Worm (Caenorhabditis elegans): ENCODE results near the gene del-9.

del-9 gene

ce11 chrX:3617218-3617617, at the start of gene del-9:
del-9 (minus strand) TSS chrX:3617318.
- no peak for TF ChIP-seq tbx-11 (GFP tag; IDR thresholded peaks at IDR 0.05)
- TF ChIP-seq ceh-13 (GFP tag; optimal IDR thresholded peaks at IDR 0.05): no peak
- no peak for TF ChIP-seq ama-1 (optimal IDR thresholded peaks at IDR 0.05)
- no peak for TF ChIP-seq ceh-36 (tag; optimal IDR thresholded peaks at IDR 0.05)
- no peak for TF ChIP-seq hmg-4 (GFP tag; optimal IDR thresholded peaks at IDR 0.05)
- TF ChIP-seq tra-4 (tag; optimal IDR thresholded peaks at IDR 0.05): no peak
- TF ChIP-seq hmbx-1 (tag; optimal IDR thresholded peaks at IDR 0.05): no peak
- no peak for TF ChIP-seq flt-1 (GFP tag; IDR thresholded peaks at IDR 0.05)
- no peak for TF ChIP-seq B0310.2 (tag; optimal IDR thresholded peaks at IDR 0.05)
- TF ChIP-seq tbx-37 (GFP tag; conservative IDR thresholded peaks at IDR 0.05): no peak
- no peak for TF ChIP-seq hnd-1 (tag; optimal IDR thresholded peaks at IDR 0.05)

DNA sequence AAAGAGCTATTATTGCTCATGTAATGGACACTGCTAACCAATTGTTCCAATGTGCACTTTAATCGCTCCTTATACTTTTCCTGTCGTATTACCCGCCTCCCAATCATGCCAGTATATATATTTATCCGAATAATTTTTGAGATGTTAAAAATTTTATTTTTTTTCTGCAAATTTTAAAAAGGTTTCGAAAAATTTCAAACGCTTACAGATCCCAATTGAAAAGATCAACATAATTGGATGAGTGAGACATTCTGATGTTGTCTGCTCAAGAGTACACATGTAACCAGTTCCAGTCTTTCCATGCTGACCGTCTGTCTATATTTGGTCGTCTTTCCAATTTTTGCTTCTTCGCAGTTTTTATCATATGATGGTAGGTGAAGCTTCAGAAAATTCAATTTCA, 42.1 kb upstream of the del-9 start, which contains the start of gene R11G1.1:
R11G1.1 (plus strand) TSS at position 301 of the 400 bp plus-strand sequence.
- TF ChIP-seq ets-7 (tag; optimal IDR thresholded peaks at IDR 0.05) (no peak), F13C5.2 (tag; optimal IDR thresholded peaks at IDR 0.05) (no peak), ceh-13 (GFP tag; optimal IDR thresholded peaks at IDR 0.05) (no peak), pes-1 (GFP tag; IDR thresholded peaks at IDR 0.05) (no peak), B0310.2 (tag; optimal IDR thresholded peaks at IDR 0.05) (no peak), tbx-37 (GFP tag; conservative IDR thresholded peaks at IDR 0.05) (no peak), hnd-1 (tag; optimal IDR thresholded peaks at IDR 0.05) (no peak), ceh-36 (tag; optimal IDR thresholded peaks at IDR 0.05) (no peak), tbx-11 (GFP tag; IDR thresholded peaks at IDR 0.05) (no peak), ama-1 (optimal IDR thresholded peaks at IDR 0.05) (no peak), hmg-4 (GFP tag; optimal IDR thresholded peaks at IDR 0.05) (no peak), sea-1 (GFP tag; conservative IDR thresholded peaks at IDR 0.05) (no peak), aly-1 (tag; optimal IDR thresholded peaks at IDR 0.05) (no peak), flt-1 (GFP tag; IDR thresholded peaks at IDR 0.05) (no peak), hmbx-1 (tag; optimal IDR thresholded peaks at IDR 0.05) (no peak), scrt-1 (GFP tag; IDR thresholded peaks at IDR 0.05) (no peak), tra-4 (tag; optimal IDR thresholded peaks at IDR 0.05) (no peak)

ce11 chrX:3655972-3656371, 38.9 kb upstream of the del-9 start, which contains the start of gene R11G1.7:
R11G1.7 (plus strand) TSS chrX:3656272.
- TF ChIP-seq B0310.2 (tag; optimal IDR thresholded peaks at IDR 0.05) (no peak), tra-4 (tag; optimal IDR thresholded peaks at IDR 0.05) (no peak), hmg-4 (GFP tag; optimal IDR thresholded peaks at IDR 0.05) (no peak), aly-1 (tag; optimal IDR thresholded peaks at IDR 0.05) (no peak), ceh-36 (tag; optimal IDR thresholded peaks at IDR 0.05) (no peak), hmbx-1 (tag; optimal IDR thresholded peaks at IDR 0.05) (no peak), tbx-37 (GFP tag; conservative IDR thresholded peaks at IDR 0.05) (no peak)

DNA sequence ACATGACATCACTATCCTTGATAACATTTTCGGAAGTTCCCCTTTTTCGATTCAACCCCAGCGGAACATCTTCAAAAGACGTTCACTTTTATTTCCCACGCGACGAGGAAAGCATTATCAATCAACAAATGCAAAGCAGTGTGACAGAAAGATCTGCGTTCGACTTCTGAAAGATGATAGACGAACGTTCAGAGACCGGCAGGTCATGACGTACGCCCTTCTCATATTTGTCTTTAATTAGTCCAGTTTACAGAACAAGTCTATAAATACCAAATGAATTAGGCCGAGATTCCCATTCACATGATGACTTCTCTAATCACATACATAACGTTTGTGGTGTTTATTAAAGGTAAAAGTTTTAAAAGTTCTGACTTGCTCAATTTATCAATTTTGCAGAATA, 37.5 kb upstream of the del-9 start, which contains the start of gene R11G1.11:
R11G1.11 (plus strand) TSS at position 301 of the 400 bp plus-strand sequence.
- TF ChIP-seq hmbx-1 (tag; optimal IDR thresholded peaks at IDR 0.05) (no peak), sea-1 (GFP tag; conservative IDR thresholded peaks at IDR 0.05) (no peak), hmg-4 (GFP tag; optimal IDR thresholded peaks at IDR 0.05) (no peak), tra-4 (tag; optimal IDR thresholded peaks at IDR 0.05) (no peak), F13C5.2 (tag; optimal IDR thresholded peaks at IDR 0.05) (no peak), ets-7 (tag; optimal IDR thresholded peaks at IDR 0.05) (no peak), tbx-11 (GFP tag; IDR thresholded peaks at IDR 0.05) (no peak), aly-1 (tag; optimal IDR thresholded peaks at IDR 0.05) (no peak), ama-1 (optimal IDR thresholded peaks at IDR 0.05) (no peak)

DNA sequence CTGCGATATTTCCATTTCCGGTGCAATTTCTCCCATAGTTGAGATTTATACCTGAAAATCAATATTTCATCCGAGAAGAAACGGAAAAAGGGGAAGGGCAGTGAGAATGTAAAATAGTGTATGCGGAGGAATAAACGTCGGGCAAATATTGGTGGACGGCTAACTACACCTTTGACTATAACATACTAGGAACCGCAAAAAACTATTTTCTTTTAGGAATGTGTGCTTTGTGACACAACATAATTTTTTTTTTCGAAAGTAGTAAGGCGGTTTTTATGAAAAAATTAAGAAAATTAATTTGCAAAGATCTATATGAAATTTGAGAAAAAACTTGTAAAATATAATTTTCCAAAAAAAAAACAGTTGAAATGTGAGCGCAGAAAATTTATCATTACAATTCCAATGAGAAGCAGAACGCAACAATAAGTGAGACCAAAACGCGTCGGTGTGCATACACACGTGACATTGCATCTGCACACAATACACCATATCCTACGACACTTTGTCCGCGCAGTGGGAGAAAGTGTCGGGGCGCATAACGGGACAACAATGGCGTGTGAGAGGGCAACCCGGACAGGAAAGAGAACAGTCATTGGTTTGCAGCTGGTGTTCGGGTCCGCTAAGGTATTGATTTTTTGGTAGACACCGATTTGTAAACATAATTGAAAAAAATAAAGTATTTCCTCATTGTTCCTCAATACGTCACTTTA, 33.1 kb upstream of the del-9 start, which contains the start of the genes sax-1 and R11G1.2:
sax-1 (minus strand) TSS at position 51 of the 710 bp plus-strand sequence.
R11G1.2 (plus strand) TSS at position 515 of the 710 bp plus-strand sequence.
- TF ChIP-seq hmg-4 (GFP tag; optimal IDR thresholded peaks at IDR 0.05) (peak; percentile 56), B0310.2 (tag; optimal IDR thresholded peaks at IDR 0.05) (no peak)

DNA sequence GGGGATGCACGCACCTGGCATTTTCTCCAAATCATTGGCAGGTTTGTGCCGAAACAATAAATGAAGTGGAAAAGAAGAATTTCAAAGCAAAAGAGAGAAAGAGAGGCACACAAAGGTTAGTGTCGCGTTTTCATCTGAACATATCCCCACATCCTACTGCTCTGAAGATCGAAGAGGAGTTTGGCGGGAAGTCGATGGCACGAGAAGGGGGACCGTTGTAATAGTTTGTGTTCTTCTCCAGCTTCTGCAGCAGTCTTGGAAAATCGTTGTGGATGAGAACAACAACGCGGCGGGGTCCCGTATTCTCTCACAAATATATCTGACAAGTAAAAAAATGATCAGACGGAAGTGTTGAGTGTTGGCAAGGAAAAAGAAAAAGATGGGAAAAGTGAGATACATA, 28.8 kb upstream of the del-9 start:
- no peak for TF ChIP-seq pes-1 (GFP tag; IDR thresholded peaks at IDR 0.05)
- TF ChIP-seq hnd-1 (tag; optimal IDR thresholded peaks at IDR 0.05): no peak
- TF ChIP-seq tbx-11 (GFP tag; IDR thresholded peaks at IDR 0.05): no peak
- no peak for TF ChIP-seq B0310.2 (tag; optimal IDR thresholded peaks at IDR 0.05)
- no peak for TF ChIP-seq sea-1 (GFP tag; conservative IDR thresholded peaks at IDR 0.05)
- TF ChIP-seq F13C5.2 (tag; optimal IDR thresholded peaks at IDR 0.05): no peak
- TF ChIP-seq hmg-4 (GFP tag; optimal IDR thresholded peaks at IDR 0.05): no peak
- no peak for TF ChIP-seq ceh-13 (GFP tag; optimal IDR thresholded peaks at IDR 0.05)
- TF ChIP-seq flt-1 (GFP tag; IDR thresholded peaks at IDR 0.05): no peak

DNA sequence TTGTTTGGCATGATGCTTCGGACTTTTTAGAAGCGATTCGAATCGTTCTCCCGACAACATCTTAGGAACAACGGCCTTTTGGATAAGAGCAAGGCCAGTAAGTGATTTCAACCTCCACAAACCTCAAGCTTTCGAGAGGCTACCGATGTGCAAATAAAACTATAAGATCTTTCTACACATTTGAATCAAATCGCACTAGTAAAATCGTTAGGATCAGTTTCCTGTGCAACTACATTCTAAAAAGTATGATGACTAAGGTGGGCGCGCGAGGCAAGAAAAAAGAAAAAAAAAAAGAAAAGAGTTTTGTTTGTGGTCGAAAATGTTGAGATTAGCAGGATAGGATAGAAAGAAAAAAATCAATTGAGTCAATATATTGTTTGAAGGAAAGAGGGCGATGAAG, 27.7 kb upstream of the del-9 start, which contains the start of gene tmem-24:
tmem-24 (minus strand) TSS at position 101 of the 400 bp plus-strand sequence.
- TF ChIP-seq B0310.2 (tag; optimal IDR thresholded peaks at IDR 0.05): no peak
- TF ChIP-seq flt-1 (GFP tag; IDR thresholded peaks at IDR 0.05): no peak
- no peak for TF ChIP-seq tbx-11 (GFP tag; IDR thresholded peaks at IDR 0.05)
- TF ChIP-seq pes-1 (GFP tag; IDR thresholded peaks at IDR 0.05): no peak
- no peak for TF ChIP-seq aly-1 (tag; optimal IDR thresholded peaks at IDR 0.05)
- no peak for TF ChIP-seq ceh-36 (tag; optimal IDR thresholded peaks at IDR 0.05)
- no peak for TF ChIP-seq sea-1 (GFP tag; conservative IDR thresholded peaks at IDR 0.05)
- TF ChIP-seq scrt-1 (GFP tag; IDR thresholded peaks at IDR 0.05): no peak

DNA sequence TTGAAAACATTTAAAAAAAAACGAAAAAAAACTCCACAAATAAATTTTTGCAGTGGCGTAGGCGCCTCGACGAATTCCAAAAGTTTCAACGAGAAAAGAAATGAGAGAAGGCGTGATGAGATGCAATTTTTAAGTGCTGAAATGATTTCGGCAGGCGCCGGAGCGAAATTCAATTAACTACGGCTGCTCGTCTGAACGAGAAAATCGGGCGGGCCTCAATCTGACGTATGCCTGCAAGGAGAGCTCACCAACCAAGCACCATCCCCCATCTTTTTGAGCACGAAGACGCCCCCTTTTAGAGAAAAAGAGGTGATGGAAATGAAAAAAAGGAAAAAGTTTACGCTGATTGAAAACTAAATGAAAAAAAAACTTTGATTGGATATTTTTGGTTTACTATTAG, 17.7 kb upstream of the del-9 start:
- TF ChIP-seq pes-1 (GFP tag; IDR thresholded peaks at IDR 0.05) (no peak), ama-1 (optimal IDR thresholded peaks at IDR 0.05) (no peak), tra-4 (tag; optimal IDR thresholded peaks at IDR 0.05) (no peak), F13C5.2 (tag; optimal IDR thresholded peaks at IDR 0.05) (no peak), scrt-1 (GFP tag; IDR thresholded peaks at IDR 0.05) (no peak), ceh-13 (GFP tag; optimal IDR thresholded peaks at IDR 0.05) (no peak), hnd-1 (tag; optimal IDR thresholded peaks at IDR 0.05) (no peak), ceh-36 (tag; optimal IDR thresholded peaks at IDR 0.05) (no peak), hmbx-1 (tag; optimal IDR thresholded peaks at IDR 0.05) (no peak), tbx-11 (GFP tag; IDR thresholded peaks at IDR 0.05) (no peak), B0310.2 (tag; optimal IDR thresholded peaks at IDR 0.05) (no peak), sea-1 (GFP tag; conservative IDR thresholded peaks at IDR 0.05) (no peak), aly-1 (tag; optimal IDR thresholded peaks at IDR 0.05) (no peak), flt-1 (GFP tag; IDR thresholded peaks at IDR 0.05) (no peak), tbx-37 (GFP tag; conservative IDR thresholded peaks at IDR 0.05) (no peak), hmg-4 (GFP tag; optimal IDR thresholded peaks at IDR 0.05) (no peak), ets-7 (tag; optimal IDR thresholded peaks at IDR 0.05) (no peak)

Measured in whole organism, early embryonic.